Fruit fly (Drosophila melanogaster) whole organism: Measurements from ENCODE around the gene Spindly.

Source experiments
- CG8478 ChIP-seq: fragments of >200 bp; optimal IDR thresholded peaks from 2 replicates; lab custom pipeline; 2018; ENCODE audit warnings: inconsistent platforms
- Dll ChIP-seq: fragments of >200 bp; optimal IDR thresholded peaks from 2 replicates; lab custom pipeline; 2017
- EcR ChIP-seq, 2 experiments: fragments of >200 bp; optimal IDR thresholded peaks; 2 replicates each; lab custom pipeline; 2017; ENCODE audit warnings: missing biosample characterization in 2 of 2, missing genetic modification characterization in 2 of 2, missing genetic modification reagents in 2 of 2
- pan ChIP-seq: fragments of >200 bp; optimal IDR thresholded peaks from 2 replicates; lab custom pipeline; 2017
- psq ChIP-seq: fragments of >200 bp; optimal IDR thresholded peaks from 2 replicates; lab custom pipeline; 2017
- usp ChIP-seq: fragments of >200 bp; optimal IDR thresholded peaks from 2 replicates; lab custom pipeline; 2017; ENCODE audit warnings: missing biosample characterization, missing genetic modification characterization, mixed read lengths

DNA sequence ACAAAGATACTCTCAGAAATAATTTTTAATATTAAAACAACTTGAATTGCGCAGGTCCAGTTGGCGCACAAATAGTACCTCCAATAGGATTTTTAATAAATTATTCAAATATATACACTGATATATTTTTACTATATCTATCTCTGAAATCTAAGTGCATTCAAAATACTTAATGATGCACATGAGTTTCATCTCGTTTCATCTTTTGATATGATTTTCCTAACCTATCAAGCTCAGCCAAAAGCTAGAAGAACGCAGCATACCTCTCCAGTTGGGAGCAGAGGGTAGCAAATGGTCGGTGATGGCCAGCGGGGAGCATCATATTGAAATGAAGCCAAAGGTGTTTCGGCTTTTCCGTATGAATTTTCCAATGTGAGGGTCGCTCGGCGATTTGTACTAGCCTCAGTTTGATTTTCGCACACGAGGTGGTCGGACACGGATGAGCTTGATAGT, 5.4 kb downstream of the Spindly start, which contains the start of gene CG8852:
- no peak for TF ChIP-seq psq
- no peak for TF ChIP-seq usp (GFP tag; lab: Kevin White, UChicago)
- no peak for TF ChIP-seq pan
- TF ChIP-seq EcR (GFP tag; optimal IDR thresholded peaks at IDR 0.05; lab: Kevin White, UChicago): no peak
- TF ChIP-seq Dll (lab: Kevin White, UChicago): no peak
- TF ChIP-seq CG8478 (lab: Kevin White, UChicago): no peak
